Worm (Caenorhabditis elegans): ENCODE data around the gene rps-11.

rps-11 gene

DNA sequence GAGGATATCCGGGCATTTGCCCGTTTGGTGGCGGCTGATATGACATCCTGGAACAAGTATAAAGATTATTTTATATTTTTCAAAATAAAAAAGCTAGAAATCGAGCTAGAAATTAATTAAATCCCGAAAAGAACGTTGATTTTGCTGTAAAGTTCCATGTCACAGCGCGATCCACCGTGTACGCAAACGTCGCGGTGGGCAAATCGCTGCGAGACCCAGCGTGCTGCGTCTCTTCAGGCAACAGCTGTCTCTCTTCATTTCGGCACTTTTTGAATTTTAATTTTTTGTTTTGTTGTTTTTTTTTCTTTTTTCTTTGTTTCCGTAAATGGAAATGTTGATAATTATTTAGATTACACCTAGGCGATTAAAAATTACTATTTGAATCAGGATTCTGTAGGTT, 36.3 kb upstream of the rps-11 start, which contains the start of gene sec-24.1 (continued):
- TF ChIP-seq tbp1 (GFP tag; optimal IDR thresholded peaks at IDR 0.05) (peak; percentile 58), hmg-1.2 (GFP tag; IDR thresholded peaks at IDR 0.05) (peak; percentile 95), madf-6 (GFP tag; IDR thresholded peaks at IDR 0.05) (peak; percentile 60; the same call in 1 of the 2 replicates), ceh-79 (tag; optimal IDR thresholded peaks at IDR 0.05) (no peak), K12H6.12 (tag; optimal IDR thresholded peaks at IDR 0.05) (peak; percentile 22), pbrm-1 (GFP tag; IDR thresholded peaks at IDR 0.05) (peak; percentile 83), egl-44 (GFP tag; IDR thresholded peaks at IDR 0.05) (0 out of 2 replicates have a peak, but pooled peaks have one; percentile 31), ceh-58 (GFP tag; IDR thresholded peaks at IDR 0.05) (no peak), mes-4 (tag; optimal IDR thresholded peaks at IDR 0.05) (no peak), B0336.3 (GFP tag; IDR thresholded peaks at IDR 0.05) (peak; percentile 74)

ce11 chrIV:11568249-11568940, 34.0 kb upstream of the rps-11 start:
- TF ChIP-seq Y79H2A.3 (GFP tag; conservative IDR thresholded peaks at IDR 0.05) (no peak), madf-3 (GFP tag; IDR thresholded peaks at IDR 0.05) (peak; percentile 52; the same call in 1 of the 2 replicates), cebp-1 (GFP tag; IDR thresholded peaks at IDR 0.05) (no peak), cebp-1 (tag; optimal IDR thresholded peaks at IDR 0.05) (peak; percentile 4)

DNA sequence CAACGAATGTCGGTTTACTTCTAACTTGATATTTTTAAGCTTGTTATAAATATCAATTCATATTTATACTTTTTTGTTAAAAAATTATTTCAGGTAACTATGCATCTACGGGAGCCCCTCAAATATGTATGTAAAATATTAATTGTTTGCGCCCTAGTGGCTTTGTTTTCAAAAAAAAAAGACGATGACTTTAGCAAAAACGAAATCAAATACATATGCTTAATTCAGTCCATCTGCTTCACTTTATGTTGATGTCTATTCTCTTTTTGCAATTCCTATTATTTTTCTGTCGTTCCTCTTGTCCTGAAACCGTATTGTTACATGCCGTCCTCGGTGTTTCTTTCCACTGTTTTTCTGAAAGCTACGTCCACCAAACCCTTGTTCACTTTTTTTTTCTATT, 32.6 kb upstream of the rps-11 start:
- TF ChIP-seq ztf-6 (GFP tag; IDR thresholded peaks at IDR 0.05) (no peak), ekl-4 (GFP tag; IDR thresholded peaks at IDR 0.05) (no peak), madf-10 (tag; optimal IDR thresholded peaks at IDR 0.05) (no peak), ZK185.1 (tag; optimal IDR thresholded peaks at IDR 0.05; ENCODE audit: poor library complexity, severe bottlenecking) (no peak), snpc-1.1 (tag; optimal IDR thresholded peaks at IDR 0.05; ENCODE audit: insufficient read depth) (no peak), lir-1 (GFP tag; conservative IDR thresholded peaks at IDR 0.05) (no peak), madf-6 (GFP tag; IDR thresholded peaks at IDR 0.05) (no peak), T26A5.8 (tag; optimal IDR thresholded peaks at IDR 0.05) (no peak), F57A8.1 (GFP tag; optimal IDR thresholded peaks at IDR 0.05) (no peak), ztf-28 (GFP tag; IDR thresholded peaks at IDR 0.05) (no peak), repo-1 (tag; optimal IDR thresholded peaks at IDR 0.05) (no peak), Y79H2A.3 (GFP tag; conservative IDR thresholded peaks at IDR 0.05) (no peak), B0261.1 (tag; optimal IDR thresholded peaks at IDR 0.05) (no peak), ceh-58 (GFP tag; IDR thresholded peaks at IDR 0.05) (no peak), F22D6.2 (tag; optimal IDR thresholded peaks at IDR 0.05) (no peak), F23B12.7 (tag; optimal IDR thresholded peaks at IDR 0.05; ENCODE audit: insufficient read depth) (no peak), F49E8.2 (tag; optimal IDR thresholded peaks at IDR 0.05; ENCODE audit: insufficient read depth) (no peak), egl-44 (GFP tag; IDR thresholded peaks at IDR 0.05) (no peak)

DNA sequence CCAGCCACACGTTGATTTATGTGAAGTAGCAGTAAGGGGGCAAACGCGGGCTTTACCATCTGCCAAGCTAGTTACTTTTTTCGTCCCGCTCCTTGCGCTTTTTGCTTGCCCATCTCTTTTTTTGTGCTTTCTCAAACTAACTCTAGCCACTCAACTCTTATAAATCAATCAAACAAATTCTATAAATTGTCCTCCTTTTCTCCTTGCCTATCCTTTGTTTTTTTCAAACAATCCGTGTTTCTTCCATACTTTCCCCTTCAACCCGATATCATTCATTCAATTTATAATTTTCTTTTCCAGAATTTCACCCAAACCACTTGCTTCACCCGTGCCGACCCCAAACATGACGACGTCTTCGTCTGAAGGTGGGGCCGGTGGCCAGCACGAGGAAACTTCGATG, 32.2 kb upstream of the rps-11 start, which contains the start of gene srgp-1:
srgp-1 (plus strand) TSS at position 301 of the 400 bp plus-strand sequence.
- TF ChIP-seq madf-10 (tag; optimal IDR thresholded peaks at IDR 0.05) (no peak), zim-3 (tag; optimal IDR thresholded peaks at IDR 0.05) (no peak), mel-28 (tag; optimal IDR thresholded peaks at IDR 0.05; ENCODE audit: borderline replicate concordance) (no peak)

DNA sequence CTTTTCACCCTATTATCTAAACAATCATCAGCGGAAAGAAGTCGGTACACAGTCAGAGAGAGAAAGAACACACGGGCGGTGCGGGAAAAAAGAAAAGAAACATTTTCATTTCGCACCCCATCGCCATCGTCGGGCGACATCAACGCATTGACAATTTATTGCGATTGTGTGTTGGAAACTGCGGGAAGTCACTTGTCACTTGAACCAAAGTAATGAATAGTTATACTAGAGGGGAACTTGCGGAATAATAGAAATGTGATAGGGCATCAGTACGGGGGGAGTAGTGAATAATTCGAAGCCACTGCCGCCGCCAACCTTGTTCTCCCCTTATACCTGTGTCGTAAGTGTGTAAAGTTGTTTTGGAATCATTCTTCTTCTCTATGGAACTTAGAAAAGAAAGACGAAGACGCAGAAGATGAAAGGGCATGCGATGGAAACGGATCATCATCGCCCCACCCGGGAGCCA, 31.0 kb upstream of the rps-11 start:
- TF ChIP-seq Y95B8A.8 (GFP tag; IDR thresholded peaks at IDR 0.05) (no peak), ekl-4 (GFP tag; IDR thresholded peaks at IDR 0.05) (peak; percentile 18; the same call in 1 of the 2 replicates), B0336.3 (GFP tag; IDR thresholded peaks at IDR 0.05) (no peak), atf-7 (tag; optimal IDR thresholded peaks at IDR 0.05) (no peak), zfh-2 (GFP tag; conservative IDR thresholded peaks at IDR 0.05) (0 out of 2 replicates have a peak, but pooled peaks have one; percentile 4), somi-1 (GFP tag; optimal IDR thresholded peaks at IDR 0.05) (peak; percentile 2), ceh-91 (GFP tag; IDR thresholded peaks at IDR 0.05) (no peak)

All from whole organism, young adult.